Fruit fly (Drosophila melanogaster) whole organism, embryonic: ENCODE data around the gene CG14535.

Source experiments
- Adf1 ChIP-seq: fragments of 200-800 bp; sonication (Bioruptor generic); IDR thresholded peaks from 2 replicates; pipeline ENCODE4 v1.3.6; 2022; ENCODE audit warnings: missing biosample characterization, missing genetic modification characterization
- BEAF-32 ChIP-seq: fragments of 200-800 bp; sonication (Bioruptor generic); optimal IDR thresholded peaks from 3 replicates; lab custom pipeline; 2017; ENCODE audit warnings: missing biosample characterization, missing genetic modification characterization, mild to moderate bottlenecking, moderate library complexity, missing genetic modification reagents
- C15 ChIP-seq: fragments of 200-800 bp; sonication (Bioruptor generic); IDR thresholded peaks from 3 replicates; pipeline ENCODE4 v1.3.6; 2022; ENCODE audit warnings: missing biosample characterization, missing genetic modification characterization
- CG10462 ChIP-seq: fragments of 200-800 bp; sonication (Bioruptor generic); optimal IDR thresholded peaks from 2 replicates; lab custom pipeline; 2016; ENCODE audit warnings: missing biosample characterization, missing genetic modification characterization
- CG11456 ChIP-seq: fragments of 200-800 bp; sonication (Bioruptor generic); IDR thresholded peaks from 3 replicates; pipeline ENCODE4 v1.3.6; 2022; ENCODE audit warnings: missing biosample characterization, missing genetic modification characterization
- CG11696 ChIP-seq: fragments of 200-800 bp; sonication (Bioruptor generic); IDR thresholded peaks from 2 replicates; pipeline ENCODE4 v1.3.6; 2022; ENCODE audit warnings: missing biosample characterization, missing genetic modification characterization
- CG12942 ChIP-seq: fragments of 200-800 bp; sonication (Bioruptor generic); optimal IDR thresholded peaks from 3 replicates; lab custom pipeline; 2016; ENCODE audit warnings: missing biosample characterization, missing genetic modification characterization
- CG13287 ChIP-seq: fragments of 200-800 bp; sonication (Bioruptor generic); IDR thresholded peaks from 2 replicates; pipeline ENCODE4 v1.3.6; 2022; ENCODE audit warnings: missing biosample characterization, missing genetic modification characterization; ENCODE audit not compliant: partially characterized antibody
- CG15514 ChIP-seq: fragments of 200-800 bp; sonication (Bioruptor generic); optimal IDR thresholded peaks from 3 replicates; lab custom pipeline; 2017; ENCODE audit warnings: missing biosample characterization, missing genetic modification characterization, mild to moderate bottlenecking, moderate library complexity, missing genetic modification reagents
- CG1603 ChIP-seq: fragments of 200-800 bp; sonication (Bioruptor generic); optimal IDR thresholded peaks from 2 replicates; lab custom pipeline; 2019; ENCODE audit warnings: missing biosample characterization, mild to moderate bottlenecking, missing genetic modification characterization, moderate library complexity
- CG17186 ChIP-seq: fragments of 200-800 bp; sonication (Bioruptor generic); optimal IDR thresholded peaks from 3 replicates; lab custom pipeline; 2017; ENCODE audit warnings: missing biosample characterization, missing genetic modification reagents, missing genetic modification characterization
- CG17568 ChIP-seq: fragments of 200-800 bp; sonication (Bioruptor generic); optimal IDR thresholded peaks from 2 replicates; lab custom pipeline; 2018; ENCODE audit warnings: missing biosample characterization, mild to moderate bottlenecking, missing genetic modification characterization, moderate library complexity
- CG2129 ChIP-seq: fragments of 200-800 bp; sonication (Bioruptor generic); IDR thresholded peaks from 2 replicates; pipeline ENCODE4 v1.3.6; 2022; ENCODE audit warnings: missing biosample characterization, missing genetic modification characterization; ENCODE audit not compliant: partially characterized antibody
- CG31224 ChIP-seq: fragments of 200-800 bp; sonication (Bioruptor generic); IDR thresholded peaks from 2 replicates; pipeline ENCODE4 v1.3.6; 2022; ENCODE audit warnings: missing biosample characterization, missing genetic modification characterization
- CG31365 ChIP-seq: fragments of 200-800 bp; sonication (Bioruptor generic); optimal IDR thresholded peaks from 2 replicates; lab custom pipeline; 2018; ENCODE audit warnings: missing biosample characterization, mild to moderate bottlenecking, missing genetic modification characterization
- CG31388 ChIP-seq: fragments of 200-800 bp; sonication (Bioruptor generic); optimal IDR thresholded peaks from 2 replicates; lab custom pipeline; 2016; ENCODE audit warnings: missing biosample characterization, missing genetic modification characterization
- CG32772 ChIP-seq: fragments of 200-800 bp; sonication (Bioruptor generic); IDR thresholded peaks from 2 replicates; pipeline ENCODE4 v1.3.6; 2022; ENCODE audit warnings: missing biosample characterization, missing genetic modification characterization
- CG42726 ChIP-seq: fragments of 200-800 bp; sonication (Bioruptor generic); IDR thresholded peaks from 2 replicates; pipeline ENCODE4 v1.3.6; 2022; ENCODE audit warnings: missing biosample characterization, missing genetic modification characterization; ENCODE audit not compliant: partially characterized antibody
- CG4730 ChIP-seq: fragments of 200-800 bp; sonication (Bioruptor generic); IDR thresholded peaks from 2 replicates; pipeline ENCODE4 v1.3.6; 2022; ENCODE audit warnings: missing biosample characterization, missing genetic modification characterization
- CG6175 ChIP-seq: fragments of 200-800 bp; sonication (Bioruptor generic); IDR thresholded peaks from 3 replicates; pipeline ENCODE4 v1.3.6; 2022; ENCODE audit warnings: missing biosample characterization, missing genetic modification characterization
- CG8924 ChIP-seq: fragments of 200-800 bp; optimal IDR thresholded peaks from 3 replicates; lab custom pipeline; 2019; ENCODE audit warnings: missing biosample characterization, mild to moderate bottlenecking, missing genetic modification characterization, moderate library complexity
- CG9437 ChIP-seq: fragments of 200-800 bp; sonication (Bioruptor generic); optimal IDR thresholded peaks from 2 replicates; lab custom pipeline; 2018; ENCODE audit warnings: missing biosample characterization, mild to moderate bottlenecking, missing genetic modification characterization
- CG9817 ChIP-seq: fragments of 200-800 bp; sonication (Bioruptor generic); optimal IDR thresholded peaks from 2 replicates; lab custom pipeline; 2018; ENCODE audit warnings: missing biosample characterization, mild to moderate bottlenecking, missing genetic modification characterization, moderate library complexity
- CG9876 ChIP-seq: fragments of 200-800 bp; sonication (Bioruptor generic); optimal IDR thresholded peaks from 2 replicates; lab custom pipeline; 2016; ENCODE audit warnings: missing biosample characterization, missing genetic modification characterization
- HLHmδ ChIP-seq: fragments of 200-800 bp; sonication (Bioruptor generic); optimal IDR thresholded peaks from 2 replicates; lab custom pipeline; 2018; ENCODE audit warnings: missing biosample characterization, mild to moderate bottlenecking, missing genetic modification characterization, moderate library complexity
- Kr ChIP-seq: fragments of 200-800 bp; sonication (Bioruptor generic); optimal IDR thresholded peaks from 2 replicates; lab custom pipeline; 2017; ENCODE audit warnings: missing biosample characterization, mild to moderate bottlenecking, missing genetic modification characterization
- Med ChIP-seq: fragments of 200-800 bp; sonication (Bioruptor generic); peaks from one replicate; lab custom pipeline; 2016; ENCODE audit warnings: missing biosample characterization, missing genetic modification characterization, mild to moderate bottlenecking, inconsistent platforms, moderate library complexity
- Nf-YA ChIP-seq: fragments of 200-800 bp; sonication (Bioruptor generic); IDR thresholded peaks from 2 replicates; pipeline ENCODE4 v1.3.6; 2022; ENCODE audit warnings: missing biosample characterization, missing genetic modification characterization
- Nf-YC ChIP-seq: fragments of 200-800 bp; optimal IDR thresholded peaks from 3 replicates; lab custom pipeline; 2019; ENCODE audit warnings: missing biosample characterization, mild to moderate bottlenecking, missing genetic modification characterization, moderate library complexity
- NfI ChIP-seq: fragments of 200-800 bp; sonication (Bioruptor generic); optimal IDR thresholded peaks from 3 replicates; lab custom pipeline; 2018; ENCODE audit warnings: missing biosample characterization, mild to moderate bottlenecking, missing genetic modification characterization, moderate library complexity
- Six4 ChIP-seq: fragments of 200-800 bp; sonication (Bioruptor generic); optimal IDR thresholded peaks from 2 replicates; lab custom pipeline; 2016; ENCODE audit warnings: missing biosample characterization, missing genetic modification characterization
- Sox102F ChIP-seq: fragments of 200-800 bp; sonication (Bioruptor generic); optimal IDR thresholded peaks from 2 replicates; lab custom pipeline; 2018; ENCODE audit warnings: missing biosample characterization, mild to moderate bottlenecking, missing genetic modification characterization, moderate library complexity
- al ChIP-seq: fragments of 200-800 bp; sonication (Bioruptor generic); IDR thresholded peaks from 2 replicates; pipeline ENCODE4 v1.3.6; 2022; ENCODE audit warnings: missing biosample characterization, missing genetic modification characterization
- br ChIP-seq: fragments of >200 bp; optimal IDR thresholded peaks from 2 replicates; lab custom pipeline; 2017
- bsh ChIP-seq, 2 experiments: fragments of 200-800 bp; sonication (Bioruptor generic); optimal IDR thresholded peaks; 2 replicates each; lab custom pipeline; 2017 to 2018; ENCODE audit warnings: mild to moderate bottlenecking in 2 of 2, missing biosample characterization in 2 of 2, missing genetic modification characterization in 2 of 2, moderate library complexity in 1 of 2
- cato ChIP-seq: fragments of 200-800 bp; sonication (Bioruptor generic); optimal IDR thresholded peaks from 2 replicates; lab custom pipeline; 2016; ENCODE audit warnings: missing biosample characterization, missing genetic modification characterization, borderline replicate concordance
- corto ChIP-seq: fragments of 200-800 bp; sonication (Bioruptor generic); optimal IDR thresholded peaks from 2 replicates; lab custom pipeline; 2016; ENCODE audit warnings: missing biosample characterization, mild to moderate bottlenecking, missing genetic modification characterization, moderate library complexity
- dpn ChIP-seq, 2 experiments: fragments of 200-800 bp; sonication (Bioruptor generic); optimal IDR thresholded peaks; 3 replicates each; lab custom pipeline; 2016; ENCODE audit warnings: missing biosample characterization in 2 of 2, missing genetic modification characterization in 2 of 2
- eve ChIP-seq, 2 experiments: fragments of >200 bp; optimal IDR thresholded peaks; 2 replicates each; lab custom pipeline; 2017; ENCODE audit warnings: missing biosample characterization in 2 of 2, missing genetic modification characterization in 2 of 2
- gcm2 ChIP-seq: fragments of 200-800 bp; sonication (Bioruptor generic); optimal IDR thresholded peaks from 2 replicates; lab custom pipeline; 2016; ENCODE audit warnings: missing biosample characterization, missing genetic modification characterization
- gem ChIP-seq: fragments of 200-800 bp; sonication (Bioruptor generic); optimal IDR thresholded peaks from 2 replicates; lab custom pipeline; 2019; ENCODE audit warnings: missing biosample characterization, mild to moderate bottlenecking, missing genetic modification characterization, moderate library complexity
- lab ChIP-seq: fragments of 200-800 bp; sonication (Bioruptor generic); optimal IDR thresholded peaks from 3 replicates; lab custom pipeline; 2017; ENCODE audit warnings: missing biosample characterization, missing genetic modification characterization, mild to moderate bottlenecking, moderate library complexity, missing genetic modification reagents
- maf-S ChIP-seq: fragments of 200-800 bp; sonication (Bioruptor generic); optimal IDR thresholded peaks from 2 replicates; lab custom pipeline; 2016; ENCODE audit warnings: missing biosample characterization, missing genetic modification characterization
- mam ChIP-seq: fragments of 200-800 bp; sonication (Bioruptor generic); optimal IDR thresholded peaks from 3 replicates; lab custom pipeline; 2016; ENCODE audit warnings: missing biosample characterization, missing genetic modification characterization
- nerfin-2 ChIP-seq: fragments of 200-800 bp; sonication (Bioruptor generic); IDR thresholded peaks from 2 replicates; pipeline ENCODE4 v1.3.6; 2022; ENCODE audit warnings: missing biosample characterization, missing genetic modification characterization; ENCODE audit not compliant: partially characterized antibody
- org-1 ChIP-seq: fragments of 200-800 bp; sonication (Bioruptor generic); optimal IDR thresholded peaks from 2 replicates; lab custom pipeline; 2017; ENCODE audit warnings: missing biosample characterization, missing genetic modification characterization
- p53 ChIP-seq: fragments of 200-800 bp; sonication (Bioruptor generic); optimal IDR thresholded peaks from 2 replicates; lab custom pipeline; 2016; ENCODE audit warnings: missing biosample characterization, missing genetic modification characterization
- shn ChIP-seq: fragments of 200-800 bp; sonication (Bioruptor generic); optimal IDR thresholded peaks from 3 replicates; lab custom pipeline; 2016; ENCODE audit warnings: missing biosample characterization, missing genetic modification characterization
- trem ChIP-seq: fragments of 200-800 bp; optimal IDR thresholded peaks from 3 replicates; lab custom pipeline; 2019; ENCODE audit warnings: missing biosample characterization, mild to moderate bottlenecking, missing genetic modification characterization, moderate library complexity
- vvl ChIP-seq: fragments of 200-800 bp; sonication (Bioruptor generic); IDR thresholded peaks from 2 replicates; pipeline ENCODE4 v1.3.6; 2022; ENCODE audit warnings: missing biosample characterization, missing genetic modification characterization

Gene CG14535

DNA sequence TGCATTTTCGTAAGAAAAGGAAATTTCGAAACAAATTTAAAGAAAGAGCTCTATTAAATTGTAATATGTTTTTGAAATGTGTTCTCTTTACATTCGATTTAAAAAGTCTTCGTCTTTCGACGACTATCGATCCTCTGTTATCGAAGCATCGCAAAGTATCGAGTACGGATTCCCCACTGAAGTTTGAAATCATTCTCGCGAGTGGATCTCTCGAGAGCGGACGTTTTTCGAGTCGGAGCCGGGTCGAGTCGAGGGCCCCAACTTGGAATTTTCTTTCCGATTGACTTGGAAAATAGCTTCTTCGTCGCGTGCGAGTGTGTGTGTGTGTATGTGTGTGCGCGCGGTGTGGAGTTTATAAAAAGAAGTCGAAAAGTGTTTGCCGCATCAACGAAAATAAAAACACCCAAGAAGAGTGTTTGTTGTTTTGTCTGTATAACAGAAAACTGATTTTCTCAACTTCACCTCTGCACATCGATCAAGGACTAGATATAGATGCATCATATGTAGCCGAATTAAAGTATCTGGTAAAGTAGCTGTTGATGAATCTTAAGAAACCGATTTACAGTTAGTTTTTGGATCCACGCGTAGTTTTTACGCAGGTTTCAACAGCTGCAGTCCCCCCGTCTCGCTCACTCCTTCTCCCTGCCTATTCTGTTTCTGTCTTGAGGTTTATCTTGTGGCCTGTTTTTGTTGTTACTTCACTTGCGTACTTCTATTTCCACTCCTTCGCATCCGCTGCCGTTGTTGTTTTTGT is 43.8 kb downstream of the CG14535 start, which contains the start of gene LanB1 (continued):
- TF ChIP-seq al, result no peak
- TF ChIP-seq CG17568 (GFP tag; lab: Kevin White, UChicago), result no peak
- TF ChIP-seq HLHmδ (GFP tag; lab: Kevin White, UChicago), result peak; percentile 80
- no peak for TF ChIP-seq CG10462 (GFP tag; lab: Kevin White, UChicago)
- TF ChIP-seq CG17186 (GFP tag; lab: Kevin White, UChicago), result no peak
- peak; percentile 75 for TF ChIP-seq Med (GFP tag; lab: Kevin White, UChicago)
- no peak for TF ChIP-seq Adf1 (GFP tag; lab: Robert Waterston, UW)
- no peak for TF ChIP-seq org-1
- TF ChIP-seq dpn (GFP tag; optimal IDR thresholded peaks at IDR 0.05; lab: Kevin White, UChicago), result no peak
- no peak for TF ChIP-seq CG9817
- no peak for TF ChIP-seq cato
- no peak for TF ChIP-seq maf-S
- TF ChIP-seq CG1603, result peak; percentile 36
- no peak for TF ChIP-seq gem (tag; lab: Kevin White, UChicago)
- TF ChIP-seq Nf-YC (tag; lab: Kevin White, UChicago), result no peak
- TF ChIP-seq CG12942 (GFP tag; lab: Kevin White, UChicago), result no peak
- TF ChIP-seq CG2129 (GFP tag; lab: Robert Waterston, UW), result no peak
- peak in 1 of 2 experiments; percentile 44 for TF ChIP-seq eve (GFP tag; optimal IDR thresholded peaks at IDR 0.05; lab: Kevin White, UChicago)
- peak in 1 of 2 experiments; percentile 4 for TF ChIP-seq bsh (GFP tag; optimal IDR thresholded peaks at IDR 0.05; lab: Kevin White, UChicago)
- TF ChIP-seq CG9876, result no peak
- peak; percentile 21; the same call in 1 of the 3 replicates for TF ChIP-seq CG11456
- no peak for TF ChIP-seq CG32772 (GFP tag; lab: Robert Waterston, UW)
- no peak for TF ChIP-seq p53
- TF ChIP-seq CG11696 (GFP tag; lab: Robert Waterston, UW), result no peak
- peak; percentile 12 for TF ChIP-seq lab
- TF ChIP-seq CG6175, result no peak
- no peak for TF ChIP-seq Six4
- peak; percentile 64; the same call in 1 of the 2 replicates for TF ChIP-seq nerfin-2 (GFP tag; lab: Robert Waterston, UW)
- TF ChIP-seq, all 482 proteins: peak for 122

DNA sequence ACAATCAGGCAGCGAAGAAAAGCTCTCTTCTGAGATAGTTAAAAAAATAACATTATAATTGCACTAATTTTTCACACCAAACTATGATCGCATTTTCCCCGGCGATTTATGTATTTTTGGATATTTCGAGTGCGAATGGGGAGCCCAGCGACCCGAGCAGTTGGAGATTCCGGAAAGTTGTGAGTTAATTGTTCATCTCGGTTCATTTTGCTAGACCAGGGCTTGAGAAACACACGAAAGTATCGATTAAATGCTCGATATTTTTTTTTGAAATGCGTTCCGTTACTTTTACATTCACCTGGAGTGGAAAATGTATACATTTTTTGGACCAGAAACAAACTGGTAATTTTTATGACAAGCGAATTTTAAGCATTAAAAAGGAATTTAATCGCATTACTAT is 44.8 kb downstream of the CG14535 start, which contains the start of gene Cdc14:
Gene Cdc14 (minus strand): TSS at position 185 of the 400 bp plus-strand sequence.
- peak; percentile 67 for TF ChIP-seq CG13287
- no peak for TF ChIP-seq Kr
- no peak for TF ChIP-seq br
- TF ChIP-seq CG31365 (tag; lab: Kevin White, UChicago), result no peak
- TF ChIP-seq CG31388 (GFP tag; lab: Kevin White, UChicago), result no peak
- no peak for TF ChIP-seq Sox102F
- TF ChIP-seq CG4730, result no peak
- TF ChIP-seq Med (GFP tag; lab: Kevin White, UChicago), result peak; percentile 90
- TF ChIP-seq NfI (GFP tag; lab: Kevin White, UChicago), result no peak
- no peak for TF ChIP-seq CG31224 (GFP tag; lab: Robert Waterston, UW)
- TF ChIP-seq trem (tag; lab: Kevin White, UChicago), result no peak
- TF ChIP-seq corto (GFP tag; lab: Kevin White, UChicago), result no peak
- no peak for TF ChIP-seq Nf-YA (GFP tag; lab: Robert Waterston, UW)
- TF ChIP-seq shn (GFP tag; lab: Kevin White, UChicago), result no peak
- TF ChIP-seq CG8924, result peak; percentile 16
- TF ChIP-seq vvl (GFP tag; lab: Robert Waterston, UW), result 0 out of 2 replicates have a peak, but pooled peaks have one; percentile 7
- no peak for TF ChIP-seq C15 (GFP tag; lab: Robert Waterston, UW)
- TF ChIP-seq mam, result no peak
- TF ChIP-seq CG42726, result peak; percentile 53; the same call in 1 of the 2 replicates
- peak; percentile 98 for TF ChIP-seq CG15514 (GFP tag; lab: Kevin White, UChicago)
- TF ChIP-seq CG9437, result no peak
- TF ChIP-seq gcm2, result no peak
- TF ChIP-seq BEAF-32 (GFP tag; lab: Kevin White, UChicago), result peak; percentile 69
- TF ChIP-seq nerfin-2 (GFP tag; lab: Robert Waterston, UW), result peak; percentile 54
- peak; percentile 14 for TF ChIP-seq HLHmδ (GFP tag; lab: Kevin White, UChicago)
